Worm (Caenorhabditis elegans) whole organism, L4 larva: ENCODE data around the gene ugt-17.
A peak's percentile ranks its signal among the peaks of the same experiment; 100 is the strongest.

Experiments used
- D1046.2 ChIP-seq: fragments of 200-800 bp; sonication (Bioruptor generic); IDR thresholded peaks from 2 replicates; pipeline ENCODE4 v1.3.6; 2022; ENCODE audit warnings: missing genetic modification characterization, missing compliant biosample characterization
- F10B5.3 ChIP-seq: sonication (generic microtip); optimal IDR thresholded peaks from 2 replicates; lab custom pipeline; 2016; ENCODE audit warnings: mild to moderate bottlenecking, missing genetic modification characterization, missing compliant biosample characterization
- F26F4.8 ChIP-seq: fragments of 200-800 bp; sonication (Bioruptor generic); conservative IDR thresholded peaks from 2 replicates; pipeline ENCODE4 v1.3.6; 2022; ENCODE audit warnings: missing genetic modification characterization, missing compliant biosample characterization
- F44E2.7 ChIP-seq: fragments of 200-800 bp; sonication (Bioruptor generic); IDR thresholded peaks from 2 replicates; pipeline ENCODE4 v2.1.2; 2022; ENCODE audit warnings: missing genetic modification characterization, missing compliant biosample characterization
- R02D3.7 ChIP-seq: fragments of 150-350 bp; sonication (generic microtip); optimal IDR thresholded peaks from 3 replicates; lab custom pipeline; 2014; ENCODE audit warnings: missing biosample characterization, missing genetic modification characterization
- Y75B8A.6 ChIP-seq: fragments of 200-800 bp; sonication (Bioruptor generic); IDR thresholded peaks from 2 replicates; pipeline ENCODE4 v1.3.6; 2022; ENCODE audit warnings: missing genetic modification reagents, missing genetic modification characterization, missing compliant biosample characterization
- aha-1 ChIP-seq: fragments of 150-350 bp; peaks from one replicate; lab custom pipeline; 2014; ENCODE audit warnings: missing biosample characterization, missing genetic modification characterization
- attf-4 ChIP-seq: sonication (generic microtip); optimal IDR thresholded peaks from 3 replicates; lab custom pipeline; 2017; ENCODE audit warnings: missing biosample characterization, missing genetic modification characterization
- ceh-32 ChIP-seq: sonication (generic microtip); optimal IDR thresholded peaks from 2 replicates; lab custom pipeline; 2016; ENCODE audit warnings: mild to moderate bottlenecking, missing genetic modification characterization, missing compliant biosample characterization; ENCODE audit not compliant: poor library complexity
- ceh-82 ChIP-seq: sonication (generic microtip); optimal IDR thresholded peaks from 2 replicates; lab custom pipeline; 2017; ENCODE audit warnings: missing biosample characterization, missing genetic modification characterization
- ctbp-1 ChIP-seq: fragments of 200-800 bp; sonication (Bioruptor generic); IDR thresholded peaks from 2 replicates; pipeline ENCODE4 v1.3.6; 2022; ENCODE audit warnings: missing genetic modification reagents, missing genetic modification characterization, missing compliant biosample characterization
- daf-12 ChIP-seq: fragments of 150-350 bp; optimal IDR thresholded peaks from 2 replicates; lab custom pipeline; 2014; ENCODE audit warnings: missing biosample characterization, missing genetic modification reagents, missing genetic modification characterization
- daf-16 ChIP-seq, 3 experiments: sonication (generic microtip); optimal IDR thresholded peaks; 2 replicates each; lab custom pipeline; 2016 to 2017; ENCODE audit warnings: missing genetic modification characterization in 3 of 3, missing genetic modification reagents in 3 of 3, mild to moderate bottlenecking in 2 of 3, missing compliant biosample characterization in 2 of 3, missing biosample characterization in 1 of 3, moderate library complexity in 1 of 3
- dmd-6 ChIP-seq: fragments of 200-800 bp; sonication (Bioruptor generic); IDR thresholded peaks from 2 replicates; pipeline ENCODE4 v1.3.6; 2022; ENCODE audit warnings: missing genetic modification reagents, missing genetic modification characterization, missing compliant biosample characterization
- dmd-9 ChIP-seq: fragments of 200-800 bp; sonication (Bioruptor generic); IDR thresholded peaks from 2 replicates; pipeline ENCODE4 v1.3.6; 2022; ENCODE audit warnings: missing genetic modification reagents, missing genetic modification characterization, missing compliant biosample characterization
- dve-1 ChIP-seq: sonication (generic microtip); optimal IDR thresholded peaks from 2 replicates; lab custom pipeline; 2017; ENCODE audit warnings: antibody characterized with exemption, mild to moderate bottlenecking, missing genetic modification characterization, missing compliant biosample characterization; ENCODE audit not compliant: insufficient read depth
- fos-1 ChIP-seq: fragments of 150-350 bp; optimal IDR thresholded peaks from 2 replicates; lab custom pipeline; 2014; ENCODE audit warnings: missing biosample characterization, missing genetic modification characterization
- gei-8 ChIP-seq: fragments of 200-800 bp; sonication (Bioruptor generic); optimal IDR thresholded peaks from 2 replicates; lab custom pipeline; 2018; ENCODE audit warnings: mild to moderate bottlenecking, missing genetic modification characterization, missing compliant biosample characterization
- hif-1 ChIP-seq, 2 experiments: sonication (generic microtip); optimal IDR thresholded peaks; 2 replicates each; lab custom pipeline; 2016 to 2017; ENCODE audit warnings: missing compliant biosample characterization in 2 of 2, missing genetic modification characterization in 2 of 2, missing genetic modification reagents in 2 of 2, missing genotype in 2 of 2, mild to moderate bottlenecking in 1 of 2
- hlh-11 ChIP-seq: fragments of 200-800 bp; sonication (Bioruptor generic); optimal IDR thresholded peaks from 2 replicates; lab custom pipeline; 2018; ENCODE audit warnings: mild to moderate bottlenecking, missing genetic modification characterization, missing compliant biosample characterization
- hmg-1.1 ChIP-seq: fragments of 200-800 bp; sonication (Bioruptor generic); IDR thresholded peaks from 2 replicates; pipeline ENCODE4 v1.3.6; 2022; ENCODE audit warnings: missing genetic modification reagents, missing genetic modification characterization, missing compliant biosample characterization
- lin-13 ChIP-seq: fragments of 150-350 bp; optimal IDR thresholded peaks from 2 replicates; lab custom pipeline; 2014; ENCODE audit warnings: missing biosample characterization, missing genetic modification reagents, missing genetic modification characterization
- lin-15B ChIP-seq: fragments of 150-350 bp; sonication (generic microtip); optimal IDR thresholded peaks from 3 replicates; lab custom pipeline; 2014; ENCODE audit warnings: missing biosample characterization, missing genetic modification characterization
- lin-39 ChIP-seq: fragments of 150-350 bp; optimal IDR thresholded peaks from 2 replicates; lab custom pipeline; 2014; ENCODE audit warnings: missing biosample characterization, missing genetic modification reagents, missing genetic modification characterization
- lir-3 ChIP-seq: sonication (generic microtip); optimal IDR thresholded peaks from 2 replicates; lab custom pipeline; 2016; ENCODE audit warnings: mild to moderate bottlenecking, missing genetic modification characterization, missing compliant biosample characterization
- madf-5 ChIP-seq, 2 experiments: fragments of 200-800 bp; sonication (Bioruptor generic); IDR thresholded peaks; 2 replicates each; pipeline ENCODE4 v1.3.6; 2022; ENCODE audit warnings: missing compliant biosample characterization in 2 of 2, missing genetic modification characterization in 2 of 2
- madf-9 ChIP-seq: fragments of 200-800 bp; sonication (Bioruptor generic); conservative IDR thresholded peaks from 2 replicates; pipeline ENCODE4 v1.3.6; 2022; ENCODE audit warnings: missing genetic modification reagents, missing genetic modification characterization, missing compliant biosample characterization
- mdl-1 ChIP-seq, 2 experiments: fragments of 150-350 bp in 1 of 2; sonication (generic microtip) in 1 of 2; optimal IDR thresholded peaks; 2 replicates each; lab custom pipeline; 2014 to 2017; ENCODE audit warnings: missing biosample characterization in 2 of 2, missing genetic modification characterization in 2 of 2
- mdt-29 ChIP-seq: fragments of 200-800 bp; sonication (Bioruptor generic); IDR thresholded peaks from 2 replicates; pipeline ENCODE4 v1.3.6; 2022; ENCODE audit warnings: missing genetic modification reagents, missing genetic modification characterization, missing compliant biosample characterization
- mep-1 ChIP-seq: fragments of 150-350 bp; sonication (generic microtip); optimal IDR thresholded peaks from 3 replicates; lab custom pipeline; 2014; ENCODE audit warnings: missing biosample characterization, missing genetic modification characterization
- nhr-10 ChIP-seq: fragments of 150-350 bp; optimal IDR thresholded peaks from 2 replicates; lab custom pipeline; 2014; ENCODE audit warnings: missing biosample characterization, missing genetic modification characterization
- nhr-111 ChIP-seq: fragments of 200-800 bp; sonication (Bioruptor generic); optimal IDR thresholded peaks from 2 replicates; lab custom pipeline; 2018; ENCODE audit warnings: mild to moderate bottlenecking, missing genetic modification characterization, missing compliant biosample characterization
- nhr-28 ChIP-seq: fragments of 150-350 bp; optimal IDR thresholded peaks from 2 replicates; lab custom pipeline; 2014; ENCODE audit warnings: missing biosample characterization, missing genetic modification characterization
- nhr-42 ChIP-seq: fragments of 200-800 bp; sonication (Bioruptor generic); IDR thresholded peaks from 2 replicates; pipeline ENCODE4 v1.3.6; 2022; ENCODE audit warnings: missing genetic modification characterization, missing compliant biosample characterization
- nhr-48 ChIP-seq: sonication (generic microtip); optimal IDR thresholded peaks from 2 replicates; lab custom pipeline; 2016; ENCODE audit warnings: mild to moderate bottlenecking, missing genetic modification characterization, missing compliant biosample characterization
- php-3 ChIP-seq: fragments of 200-800 bp; sonication (Bioruptor generic); IDR thresholded peaks from 2 replicates; pipeline ENCODE4 v1.3.6; 2022; ENCODE audit warnings: missing genetic modification reagents, missing genetic modification characterization, missing compliant biosample characterization
- rbr-2 ChIP-seq: sonication (generic microtip); optimal IDR thresholded peaks from 2 replicates; lab custom pipeline; 2016; ENCODE audit warnings: missing genotype, missing genetic modification characterization, missing compliant biosample characterization
- saeg-2 ChIP-seq: fragments of 200-800 bp; sonication (Bioruptor generic); IDR thresholded peaks from 2 replicates; pipeline ENCODE4 v1.3.6; 2022; ENCODE audit warnings: missing genetic modification reagents, missing genetic modification characterization, missing compliant biosample characterization
- set-16 ChIP-seq: fragments of 200-800 bp; sonication (Bioruptor generic); IDR thresholded peaks from 2 replicates; pipeline ENCODE4 v1.3.6; 2022; ENCODE audit warnings: missing genetic modification reagents, missing genetic modification characterization, missing compliant biosample characterization
- spr-3 ChIP-seq: fragments of 200-800 bp; sonication (Bioruptor generic); optimal IDR thresholded peaks from 2 replicates; lab custom pipeline; 2018; ENCODE audit warnings: mild to moderate bottlenecking, missing genetic modification characterization, missing compliant biosample characterization
- unc-62 ChIP-seq, 3 experiments: fragments of 150-350 bp in 1 of 3; sonication (generic microtip); optimal IDR thresholded peaks in 2 of 3; peaks in 1 of 3; 1 replicate in 1 of 3; 2 replicates in 2 of 3; lab custom pipeline; 2014 to 2017; ENCODE audit warnings: missing biosample characterization in 3 of 3, missing genetic modification characterization in 3 of 3, missing genetic modification reagents in 3 of 3, missing genotype in 1 of 3
- zip-2 ChIP-seq: fragments of 150-350 bp; optimal IDR thresholded peaks from 2 replicates; lab custom pipeline; 2014; ENCODE audit warnings: missing biosample characterization, missing genetic modification characterization
- ztf-7 ChIP-seq: fragments of 150-350 bp; optimal IDR thresholded peaks from 2 replicates; lab custom pipeline; 2014; ENCODE audit warnings: missing biosample characterization, missing genetic modification characterization

The ugt-17 gene

DNA sequence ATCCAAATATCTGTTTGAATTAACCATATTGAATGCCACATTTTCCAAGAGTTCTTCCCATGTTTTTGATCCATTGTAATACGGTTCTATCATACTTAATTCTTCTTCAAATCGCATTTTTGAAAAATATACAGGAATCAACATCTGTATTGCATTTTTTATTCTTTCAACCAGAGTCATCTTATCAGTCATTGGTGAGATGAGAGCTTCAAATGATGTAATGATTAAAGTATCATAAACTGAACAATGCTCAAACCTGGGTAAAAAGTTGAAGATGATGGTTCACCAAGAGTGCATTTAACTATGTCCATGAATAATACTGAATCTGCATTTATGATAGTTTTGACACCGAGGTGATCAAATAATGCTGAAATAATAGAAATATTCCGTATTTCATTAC lies 953 bp downstream of the ugt-17 start (continued):
- TF ChIP-seq lir-3 (tag; lab: Kevin White, UChicago), result no peak
- TF ChIP-seq Y75B8A.6, result no peak
- TF ChIP-seq nhr-10 (tag; lab: Kevin White, UChicago), result no peak
- TF ChIP-seq madf-5 (GFP tag; IDR thresholded peaks at IDR 0.05; lab: Robert Waterston, UW), result no peak
- no peak for TF ChIP-seq gei-8 (GFP tag; lab: Kevin White, UChicago)
- 0 out of 2 replicates have a peak, but pooled peaks have one; percentile 23 for TF ChIP-seq dmd-6 (GFP tag; lab: Robert Waterston, UW)
- no peak for TF ChIP-seq php-3 (GFP tag; lab: Robert Waterston, UW)
- TF ChIP-seq set-16 (GFP tag; lab: Robert Waterston, UW), result no peak
- TF ChIP-seq nhr-111 (GFP tag; lab: Kevin White, UChicago), result no peak
- TF ChIP-seq hif-1 (tag; optimal IDR thresholded peaks at IDR 0.05; lab: Kevin White, UChicago), result no peak
- no peak for TF ChIP-seq R02D3.7 (tag; lab: Kevin White, UChicago)
- no peak for TF ChIP-seq attf-4 (tag; lab: Kevin White, UChicago)
- TF ChIP-seq lin-39 (tag; lab: Kevin White, UChicago), result no peak
- TF ChIP-seq spr-3 (GFP tag; lab: Kevin White, UChicago), result no peak
- peak; percentile 80 for TF ChIP-seq ztf-7 (tag; lab: Kevin White, UChicago)
- no peak for TF ChIP-seq ctbp-1 (GFP tag; lab: Robert Waterston, UW)
- no peak for TF ChIP-seq F44E2.7 (GFP tag; lab: Robert Waterston, UW)
- TF ChIP-seq rbr-2, result no peak
- TF ChIP-seq aha-1 (tag; lab: Kevin White, UChicago), result peak; percentile 87
- TF ChIP-seq lin-15B (tag; lab: Kevin White, UChicago), result no peak
- no peak for TF ChIP-seq mdl-1 (tag; optimal IDR thresholded peaks at IDR 0.05; lab: Kevin White, UChicago)
- TF ChIP-seq fos-1, result no peak
- TF ChIP-seq lin-13, result no peak

DNA sequence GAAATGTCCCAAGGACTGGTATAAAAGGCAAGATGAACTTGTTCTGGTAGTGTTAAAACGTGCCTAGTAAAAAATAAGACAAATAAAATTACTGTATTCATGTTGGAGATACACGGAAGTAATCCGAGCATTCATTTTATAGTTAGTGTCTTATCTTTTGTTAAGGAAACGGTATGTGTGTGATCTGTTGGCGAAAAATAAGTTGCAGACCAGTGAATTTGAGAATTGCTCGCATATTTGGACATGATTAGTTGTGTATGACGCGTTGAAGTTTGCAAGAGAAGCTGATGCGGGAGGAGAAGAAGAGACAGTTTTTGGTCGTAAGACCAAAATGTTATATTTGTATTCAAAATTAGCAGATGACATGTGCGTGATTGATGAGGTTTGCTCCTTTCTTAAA lies 2.8 kb downstream of the ugt-17 start, which contains the start of gene C08B6.14:
Gene C08B6.14 (minus strand): TSS at position 101 of the 400 bp plus-strand sequence.
- TF ChIP-seq ceh-32 (tag; lab: Kevin White, UChicago), result no peak
- TF ChIP-seq F26F4.8 (GFP tag; lab: Robert Waterston, UW), result 0 out of 2 replicates have a peak, but pooled peaks have one; percentile 24
- no peak for TF ChIP-seq nhr-42 (GFP tag; lab: Robert Waterston, UW)

DNA sequence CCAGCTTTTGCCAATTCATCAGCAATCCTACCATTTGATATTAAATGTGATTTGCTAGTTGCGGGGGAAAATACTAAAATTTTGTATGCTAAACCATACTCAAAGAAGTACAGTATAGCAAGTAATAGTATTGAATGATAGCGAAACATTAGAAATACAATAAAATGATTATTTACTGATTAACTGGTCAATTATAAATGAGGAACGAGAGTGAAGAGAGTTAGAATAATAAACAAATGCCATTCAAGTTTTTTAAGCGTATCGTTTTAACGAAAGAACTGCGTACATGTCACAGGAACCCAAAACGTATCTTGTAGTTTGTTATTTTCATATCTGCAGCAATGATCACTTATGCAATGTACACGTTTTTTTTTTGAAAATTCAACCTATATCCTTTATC lies 6.3 kb downstream of the ugt-17 start, which contains the start of gene ugt-47:
Gene ugt-47 (minus strand): TSS at position 169 of the 400 bp plus-strand sequence.
- TF ChIP-seq dve-1 (tag; lab: Kevin White, UChicago) (peak; percentile 56), F10B5.3 (no peak), madf-9 (GFP tag; lab: Robert Waterston, UW) (no peak), daf-12 (tag; lab: Kevin White, UChicago) (no peak), dmd-6 (GFP tag; lab: Robert Waterston, UW) (peak; percentile 82), nhr-48 (tag; lab: Kevin White, UChicago) (peak; percentile 48), nhr-28 (tag; lab: Kevin White, UChicago) (peak; percentile 78), hmg-1.1 (GFP tag; lab: Robert Waterston, UW) (no peak), dmd-9 (GFP tag; lab: Robert Waterston, UW) (no peak), saeg-2 (GFP tag; lab: Robert Waterston, UW) (no peak), hlh-11 (tag; lab: Kevin White, UChicago) (peak; percentile 51), unc-62 (GFP tag; optimal IDR thresholded peaks at IDR 0.05 in 1 of 2; lab: Kevin White, UChicago) (peak in 1 of 2 experiments; percentile 14), unc-62 (tag; optimal IDR thresholded peaks at IDR 0.05; lab: Kevin White, UChicago) (no peak), php-3 (GFP tag; lab: Robert Waterston, UW) (0 out of 2 replicates have a peak, but pooled peaks have one; percentile 21), D1046.2 (no peak), zip-2 (tag; lab: Kevin White, UChicago) (no peak), daf-16 (GFP tag; optimal IDR thresholded peaks at IDR 0.05; lab: Kevin White, UChicago) (peak in 1 of 2 experiments; percentile 21), daf-16 (tag; optimal IDR thresholded peaks at IDR 0.05; lab: Kevin White, UChicago) (peak; percentile 58), mep-1 (tag; lab: Kevin White, UChicago) (no peak), ceh-82 (tag; lab: Kevin White, UChicago) (no peak), mdt-29 (GFP tag; lab: Robert Waterston, UW) (no peak)
